Fruit fly (Drosophila melanogaster): ENCODE results near the gene ImpE2.
A peak's percentile ranks its signal among the peaks of the same experiment; 100 is the strongest.

ImpE2 gene

DNA sequence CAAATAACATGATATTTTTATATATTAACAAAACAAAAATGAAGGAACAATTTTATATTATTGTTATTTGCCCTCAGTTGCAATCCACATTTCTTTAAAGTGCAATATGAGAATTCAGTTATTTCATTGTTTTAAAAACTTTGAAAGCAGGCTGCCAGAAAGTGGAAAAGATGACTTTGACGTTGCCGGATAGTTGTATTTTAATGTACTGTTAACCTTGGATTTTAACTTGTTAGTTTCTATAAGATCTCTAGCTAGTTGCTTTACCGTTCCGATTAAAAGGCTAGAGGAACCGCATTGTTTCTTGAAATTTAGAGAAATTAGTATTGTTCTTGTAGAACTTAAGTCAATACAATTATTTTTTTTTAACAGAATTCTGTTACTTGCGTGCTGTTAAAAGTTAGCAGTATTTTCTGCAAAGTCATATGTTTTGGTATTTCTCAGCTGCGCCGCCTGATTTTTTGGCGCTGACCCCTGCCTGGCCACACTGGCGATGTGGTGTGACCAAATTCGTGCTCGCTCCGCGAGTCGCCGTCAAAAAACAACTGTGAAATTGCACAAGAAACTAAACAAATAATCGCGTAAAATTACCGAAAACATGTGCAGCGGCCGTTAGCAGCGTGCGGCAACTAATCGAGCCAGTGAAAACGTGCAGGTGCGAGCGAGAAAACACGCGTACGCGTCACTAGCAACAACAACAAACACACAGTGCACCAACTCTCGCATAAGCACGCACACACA is 3.0 kb upstream of the ImpE2 start, which contains the start of gene Eip63E:
Eip63E (plus strand) TSS at position 472 of the 741 bp plus-strand sequence.
- TF ChIP-seq jim (GFP tag; optimal IDR thresholded peaks at IDR 0.05) (no peak), Jra (GFP tag; optimal IDR thresholded peaks at IDR 0.05) (no peak), Rel (GFP tag; optimal IDR thresholded peaks at IDR 0.05) (no peak), Rel (tag; optimal IDR thresholded peaks at IDR 0.05) (peak; percentile 59), Hnf4 (GFP tag; optimal IDR thresholded peaks at IDR 0.05) (peak; percentile 8), Sp1 (GFP tag; optimal IDR thresholded peaks at IDR 0.05) (peak; percentile 58), Hr78 (GFP tag; optimal IDR thresholded peaks at IDR 0.05) (no peak), br (GFP tag; optimal IDR thresholded peaks at IDR 0.05) (no peak), dl (GFP tag; optimal IDR thresholded peaks at IDR 0.05; ENCODE audit: insufficient read depth in 1 of 2, partially characterized antibody in 2 of 2) (no peak), foxo (GFP tag; optimal IDR thresholded peaks at IDR 0.05) (peak in 1 of 2 experiments; percentile 34), Dfd (GFP tag; optimal IDR thresholded peaks at IDR 0.05) (no peak), Vsx2 (GFP tag; optimal IDR thresholded peaks at IDR 0.05; ENCODE audit: partially characterized antibody) (no peak), sv (GFP tag; optimal IDR thresholded peaks at IDR 0.05) (no peak), h (GFP tag; optimal IDR thresholded peaks at IDR 0.05) (peak; percentile 10), rgr (GFP tag; optimal IDR thresholded peaks at IDR 0.05) (no peak), ey (GFP tag; optimal IDR thresholded peaks at IDR 0.05) (no peak), Abd-B (GFP tag; optimal IDR thresholded peaks at IDR 0.05) (no peak), OdsH (GFP tag; optimal IDR thresholded peaks at IDR 0.05) (no peak), N (GFP tag; optimal IDR thresholded peaks at IDR 0.05) (peak; percentile 37), tai (GFP tag; optimal IDR thresholded peaks at IDR 0.05) (no peak), sage (GFP tag; optimal IDR thresholded peaks at IDR 0.05) (no peak), HLH106 (tag; optimal IDR thresholded peaks at IDR 0.05) (peak; percentile 8), psq (GFP tag; optimal IDR thresholded peaks at IDR 0.05) (no peak), Hr83 (GFP tag; optimal IDR thresholded peaks at IDR 0.05; ENCODE audit: poor library complexity, severe bottlenecking) (no peak)

DNA sequence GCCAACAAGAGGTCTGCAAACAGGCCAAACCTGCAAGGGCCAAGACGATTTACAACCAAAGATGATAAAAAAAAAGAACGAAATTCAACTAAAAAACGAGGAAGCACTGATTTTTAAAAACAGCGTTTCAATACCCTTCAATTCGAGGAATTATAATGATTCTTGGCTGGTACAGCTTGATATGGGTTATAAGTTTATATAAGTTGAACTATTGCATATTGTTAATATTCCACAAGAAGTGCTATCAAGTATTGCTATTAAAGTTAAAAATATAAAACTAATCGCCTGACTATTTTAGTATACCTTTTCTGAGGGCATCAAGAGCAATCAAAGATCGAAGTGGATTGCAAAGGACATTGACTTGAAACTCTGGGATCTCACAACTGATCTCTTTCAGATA is 1.5 kb upstream of the ImpE2 start:
- TF ChIP-seq CG9705 (GFP tag; optimal IDR thresholded peaks at IDR 0.05) (peak; percentile 46), CG32264 (GFP tag; optimal IDR thresholded peaks at IDR 0.05) (peak; percentile 46), usp (GFP tag; optimal IDR thresholded peaks at IDR 0.05) (no peak), ey (GFP tag; optimal IDR thresholded peaks at IDR 0.05) (peak; percentile 78), Mio (GFP tag; optimal IDR thresholded peaks at IDR 0.05) (no peak), br (GFP tag; optimal IDR thresholded peaks at IDR 0.05) (peak; percentile 73), HLH106 (tag; optimal IDR thresholded peaks at IDR 0.05) (peak; percentile 79), dmrt93B (GFP tag; optimal IDR thresholded peaks at IDR 0.05) (peak; percentile 65), GATAd (GFP tag; optimal IDR thresholded peaks at IDR 0.05) (no peak), Dif (GFP tag; optimal IDR thresholded peaks at IDR 0.05; ENCODE audit: partially characterized antibody) (no peak), lola (GFP tag; optimal IDR thresholded peaks at IDR 0.05) (no peak), Abd-B (GFP tag; optimal IDR thresholded peaks at IDR 0.05) (no peak), fru (GFP tag; optimal IDR thresholded peaks at IDR 0.05) (peak; percentile 92), psq (GFP tag; optimal IDR thresholded peaks at IDR 0.05) (peak; percentile 68), OdsH (GFP tag; optimal IDR thresholded peaks at IDR 0.05) (peak; percentile 78), pan (optimal IDR thresholded peaks at IDR 0.05) (no peak), Myc (optimal IDR thresholded peaks at IDR 0.05) (no peak), N (GFP tag; optimal IDR thresholded peaks at IDR 0.05) (no peak), sv (GFP tag; optimal IDR thresholded peaks at IDR 0.05) (no peak), Jra (GFP tag; optimal IDR thresholded peaks at IDR 0.05) (no peak), tai (GFP tag; optimal IDR thresholded peaks at IDR 0.05) (peak; percentile 31), Hr83 (GFP tag; optimal IDR thresholded peaks at IDR 0.05; ENCODE audit: poor library complexity, severe bottlenecking) (no peak), CrebA (GFP tag; optimal IDR thresholded peaks at IDR 0.05; ENCODE audit: borderline replicate concordance) (peak; percentile 62), foxo (GFP tag; optimal IDR thresholded peaks at IDR 0.05) (peak in 1 of 2 experiments; percentile 77), dsf (GFP tag; optimal IDR thresholded peaks at IDR 0.05; ENCODE audit: borderline replicate concordance) (no peak), brk (GFP tag; optimal IDR thresholded peaks at IDR 0.05) (peak; percentile 42), h (GFP tag; optimal IDR thresholded peaks at IDR 0.05) (peak; percentile 87), Hnf4 (GFP tag; optimal IDR thresholded peaks at IDR 0.05) (peak; percentile 38), Dfd (GFP tag; optimal IDR thresholded peaks at IDR 0.05) (no peak), woc (GFP tag; optimal IDR thresholded peaks at IDR 0.05) (peak; percentile 93), rgr (GFP tag; optimal IDR thresholded peaks at IDR 0.05) (peak; percentile 75), Vsx2 (GFP tag; optimal IDR thresholded peaks at IDR 0.05; ENCODE audit: partially characterized antibody) (no peak), Sp1 (GFP tag; optimal IDR thresholded peaks at IDR 0.05) (peak; percentile 87), dl (GFP tag; optimal IDR thresholded peaks at IDR 0.05; ENCODE audit: insufficient read depth in 1 of 2, partially characterized antibody in 2 of 2) (no peak), jim (GFP tag; optimal IDR thresholded peaks at IDR 0.05) (no peak), sage (GFP tag; optimal IDR thresholded peaks at IDR 0.05) (peak; percentile 83), Hr78 (GFP tag; optimal IDR thresholded peaks at IDR 0.05) (no peak), Rel (GFP tag; optimal IDR thresholded peaks at IDR 0.05) (peak; percentile 60), Rel (tag; optimal IDR thresholded peaks at IDR 0.05) (no peak)

Measured in whole organism, wandering third instar larva.